Fruit fly (Drosophila melanogaster) whole organism: Measurements from ENCODE around the gene CG7600.

Source experiments
- Dll ChIP-seq: fragments of >200 bp; optimal IDR thresholded peaks from 2 replicates; lab custom pipeline; 2017
- pan ChIP-seq: fragments of >200 bp; optimal IDR thresholded peaks from 2 replicates; lab custom pipeline; 2017
- psq ChIP-seq: fragments of >200 bp; optimal IDR thresholded peaks from 2 replicates; lab custom pipeline; 2017

DNA sequence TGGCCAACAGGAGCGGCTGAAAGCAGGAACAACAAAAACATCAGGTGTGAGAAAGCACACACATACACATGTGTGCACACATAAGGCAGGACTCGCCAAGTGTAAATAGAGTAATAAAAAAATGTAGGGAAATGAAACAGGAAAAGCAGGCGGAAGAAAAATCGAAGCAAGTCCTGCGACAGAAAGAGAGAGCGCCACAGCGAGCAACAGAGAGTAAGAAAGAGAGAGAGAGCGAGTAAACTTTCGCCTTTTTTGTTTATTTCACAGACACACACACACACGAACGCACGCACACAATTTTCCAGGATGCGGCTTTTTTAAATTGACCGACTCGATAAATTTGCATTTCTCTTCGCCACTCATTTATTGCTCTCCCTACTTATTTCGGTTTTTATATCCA lies 13.7 kb upstream of the CG7600 start:
- TF ChIP-seq psq (lab: Kevin White, UChicago) (no peak), Dll (lab: Kevin White, UChicago) (no peak), pan (lab: Kevin White, UChicago) (no peak)
